Worm (Caenorhabditis elegans): Measurements from ENCODE around the gene eri-12.

eri-12 gene

DNA sequence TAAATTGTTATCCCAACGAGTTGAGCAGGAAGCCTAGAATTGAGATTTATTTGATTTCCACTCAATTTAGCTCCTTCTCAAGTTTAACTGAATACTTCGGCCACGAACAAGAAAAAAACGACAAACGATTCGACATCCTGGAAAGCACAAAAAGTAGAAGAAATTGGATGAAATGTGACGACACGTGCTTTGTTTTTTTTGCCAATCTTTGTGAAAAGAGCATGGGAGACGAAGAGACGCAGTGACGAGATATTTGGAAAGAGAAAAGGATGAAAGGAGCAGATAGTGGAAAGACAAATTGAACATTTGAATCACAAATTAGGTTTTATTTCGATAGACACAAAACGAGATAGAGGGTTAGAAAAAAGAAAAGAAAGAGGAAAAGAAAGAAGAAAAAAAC lies 42.1 kb upstream of the eri-12 start:
- no peak for TF ChIP-seq ceh-43 (GFP tag; optimal IDR thresholded peaks at IDR 0.05)
- TF ChIP-seq zip-8 (tag; optimal IDR thresholded peaks at IDR 0.05) = no peak
- TF ChIP-seq lsy-2 (tag; optimal IDR thresholded peaks at IDR 0.05) = no peak
- TF ChIP-seq ces-1 (GFP tag; optimal IDR thresholded peaks at IDR 0.05) = peak; percentile 72
- no peak for TF ChIP-seq pha-4 (tag; optimal IDR thresholded peaks at IDR 0.05)
- TF ChIP-seq nhr-2 (tag; optimal IDR thresholded peaks at IDR 0.05) = no peak
- TF ChIP-seq drap-1 (GFP tag; optimal IDR thresholded peaks at IDR 0.05) = no peak
- TF ChIP-seq flh-1 (GFP tag; optimal IDR thresholded peaks at IDR 0.05) = no peak
- TF ChIP-seq blmp-1 (tag; optimal IDR thresholded peaks at IDR 0.05) = no peak

DNA sequence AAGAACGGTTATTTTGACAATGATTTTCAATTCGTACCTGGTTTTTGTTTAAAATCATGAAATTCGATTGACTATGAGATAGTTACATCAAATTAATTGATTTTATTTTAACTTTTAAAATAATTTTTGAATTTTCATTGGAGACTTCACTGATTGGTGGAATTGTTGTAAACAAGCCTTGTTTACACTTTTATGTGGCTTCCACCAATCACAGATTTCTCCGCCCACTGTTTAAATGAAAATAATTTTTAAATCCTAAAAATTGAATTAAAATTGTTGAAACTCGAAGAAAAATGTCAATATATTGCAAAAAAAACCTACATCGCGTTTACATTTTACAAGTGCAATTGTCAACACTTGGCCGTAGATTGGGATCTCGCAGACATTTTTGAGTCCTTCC lies 36.1 kb upstream of the eri-12 start:
- TF ChIP-seq ces-1 (GFP tag; optimal IDR thresholded peaks at IDR 0.05) = no peak
- TF ChIP-seq nhr-76 (tag; optimal IDR thresholded peaks at IDR 0.05) = no peak
- TF ChIP-seq pha-4 (tag; optimal IDR thresholded peaks at IDR 0.05) = no peak
- TF ChIP-seq ceh-39 (tag; optimal IDR thresholded peaks at IDR 0.05) = no peak
- TF ChIP-seq lsy-2 (tag; optimal IDR thresholded peaks at IDR 0.05) = no peak
- TF ChIP-seq mls-2 (tag; optimal IDR thresholded peaks at IDR 0.05) = no peak
- TF ChIP-seq M03D4.4 (tag; optimal IDR thresholded peaks at IDR 0.05) = no peak

DNA sequence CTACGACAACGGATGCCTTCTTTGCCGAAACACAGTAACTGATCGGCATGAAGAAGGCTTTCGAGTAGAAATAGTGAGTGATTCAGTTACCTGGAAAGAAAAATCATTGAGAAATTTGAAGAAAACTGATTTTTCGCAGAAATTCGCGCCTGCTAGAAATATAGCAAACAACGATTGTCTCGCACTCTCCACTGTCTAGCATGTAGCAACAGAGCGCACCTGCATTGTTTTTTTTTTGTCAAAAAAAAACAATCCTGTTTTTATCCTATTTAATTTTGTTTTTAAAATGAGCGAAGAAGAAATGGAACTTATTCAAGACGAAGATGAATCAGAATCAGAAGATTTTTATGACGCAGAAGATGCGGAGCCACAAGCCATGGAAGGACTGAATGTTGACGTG lies 35.6 kb upstream of the eri-12 start, which contains the start of the genes ddb-1 and M18.6:
TSS of gene ddb-1 (minus strand) at position 90 of the 400 bp plus-strand sequence.
TSS of gene M18.6 (plus strand) at position 235 of the 400 bp plus-strand sequence.
- no peak for TF ChIP-seq ztf-11 (tag; optimal IDR thresholded peaks at IDR 0.05)
- TF ChIP-seq cnd-1 (tag; optimal IDR thresholded peaks at IDR 0.05) = no peak
- no peak for TF ChIP-seq lin-13 (tag; optimal IDR thresholded peaks at IDR 0.05)
- peak; percentile 24 for TF ChIP-seq ces-1 (GFP tag; optimal IDR thresholded peaks at IDR 0.05)
- TF ChIP-seq ceh-83 (GFP tag; optimal IDR thresholded peaks at IDR 0.05) = no peak
- TF ChIP-seq mep-1 (tag; optimal IDR thresholded peaks at IDR 0.05) = peak; percentile 40
- no peak for TF ChIP-seq mab-5 (tag; optimal IDR thresholded peaks at IDR 0.05)
- no peak for TF ChIP-seq drap-1 (GFP tag; optimal IDR thresholded peaks at IDR 0.05)
- TF ChIP-seq ham-2 (GFP tag; optimal IDR thresholded peaks at IDR 0.05) = peak; percentile 18
- peak; percentile 43 for TF ChIP-seq lsy-2 (tag; optimal IDR thresholded peaks at IDR 0.05)
- no peak for TF ChIP-seq elt-1 (tag; optimal IDR thresholded peaks at IDR 0.05; ENCODE audit: borderline replicate concordance, insufficient read depth)
- no peak for TF ChIP-seq nhr-12 (tag; optimal IDR thresholded peaks at IDR 0.05)
- TF ChIP-seq elt-3 (tag; optimal IDR thresholded peaks at IDR 0.05) = no peak
- TF ChIP-seq nhr-2 (tag; optimal IDR thresholded peaks at IDR 0.05) = no peak
- TF ChIP-seq zip-8 (tag; optimal IDR thresholded peaks at IDR 0.05) = no peak
- peak; percentile 44 for TF ChIP-seq pha-4 (tag; optimal IDR thresholded peaks at IDR 0.05)
- no peak for TF ChIP-seq nhr-76 (tag; optimal IDR thresholded peaks at IDR 0.05)
- TF ChIP-seq mls-2 (tag; optimal IDR thresholded peaks at IDR 0.05) = no peak
- TF ChIP-seq sem-2 (GFP tag; optimal IDR thresholded peaks at IDR 0.05) = no peak

DNA sequence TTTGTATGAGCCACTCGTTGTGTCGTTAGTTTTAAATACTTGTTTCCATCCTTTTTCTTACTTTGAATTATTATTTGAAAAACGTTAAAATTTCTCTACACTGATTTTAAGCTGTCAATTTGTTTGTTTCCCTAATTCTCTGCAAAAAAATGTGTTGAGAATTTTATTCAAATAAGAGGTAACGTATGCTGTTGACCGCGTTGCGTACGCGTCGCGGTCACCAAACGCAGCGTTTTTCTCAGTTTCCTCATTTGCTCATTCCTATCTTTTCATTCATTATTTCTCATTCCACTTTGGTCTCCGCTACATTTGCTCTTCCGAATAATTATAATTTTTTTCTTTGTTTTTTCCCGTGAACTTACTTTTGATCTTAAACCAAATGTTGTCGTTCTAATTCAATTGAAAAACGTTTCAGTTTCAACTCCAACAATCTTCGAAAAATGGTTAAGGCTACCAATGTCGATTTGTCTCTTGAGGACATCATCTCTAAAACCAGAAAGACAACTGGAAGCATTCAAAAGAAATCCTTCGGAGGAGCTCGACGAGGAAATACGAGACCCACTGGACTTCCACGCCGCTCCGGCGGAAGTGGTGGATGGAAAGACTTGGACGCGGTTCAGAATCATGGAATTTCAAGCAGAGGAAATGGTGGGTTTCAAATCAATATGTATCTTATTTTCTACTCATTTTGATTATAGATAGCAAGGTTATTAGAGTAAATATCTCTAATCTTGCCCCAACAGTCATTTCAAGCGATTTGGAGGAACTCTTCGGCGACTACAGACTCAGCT lies 33.6 kb upstream of the eri-12 start, which contains the start of gene aly-3:
TSS of gene aly-3 (plus strand) at position 409 of the 791 bp plus-strand sequence.
- no peak for TF ChIP-seq M03D4.4 (tag; optimal IDR thresholded peaks at IDR 0.05)
- TF ChIP-seq mep-1 (tag; optimal IDR thresholded peaks at IDR 0.05) = peak; percentile 43
- no peak for TF ChIP-seq sptf-1 (tag; optimal IDR thresholded peaks at IDR 0.05)
- TF ChIP-seq ceh-39 (tag; optimal IDR thresholded peaks at IDR 0.05) = peak; percentile 49
- TF ChIP-seq zip-8 (tag; optimal IDR thresholded peaks at IDR 0.05) = no peak
- TF ChIP-seq ces-1 (GFP tag; optimal IDR thresholded peaks at IDR 0.05) = peak; percentile 53
- TF ChIP-seq unc-120 (tag; optimal IDR thresholded peaks at IDR 0.05; ENCODE audit: poor library complexity, severe bottlenecking) = peak; percentile 57

DNA sequence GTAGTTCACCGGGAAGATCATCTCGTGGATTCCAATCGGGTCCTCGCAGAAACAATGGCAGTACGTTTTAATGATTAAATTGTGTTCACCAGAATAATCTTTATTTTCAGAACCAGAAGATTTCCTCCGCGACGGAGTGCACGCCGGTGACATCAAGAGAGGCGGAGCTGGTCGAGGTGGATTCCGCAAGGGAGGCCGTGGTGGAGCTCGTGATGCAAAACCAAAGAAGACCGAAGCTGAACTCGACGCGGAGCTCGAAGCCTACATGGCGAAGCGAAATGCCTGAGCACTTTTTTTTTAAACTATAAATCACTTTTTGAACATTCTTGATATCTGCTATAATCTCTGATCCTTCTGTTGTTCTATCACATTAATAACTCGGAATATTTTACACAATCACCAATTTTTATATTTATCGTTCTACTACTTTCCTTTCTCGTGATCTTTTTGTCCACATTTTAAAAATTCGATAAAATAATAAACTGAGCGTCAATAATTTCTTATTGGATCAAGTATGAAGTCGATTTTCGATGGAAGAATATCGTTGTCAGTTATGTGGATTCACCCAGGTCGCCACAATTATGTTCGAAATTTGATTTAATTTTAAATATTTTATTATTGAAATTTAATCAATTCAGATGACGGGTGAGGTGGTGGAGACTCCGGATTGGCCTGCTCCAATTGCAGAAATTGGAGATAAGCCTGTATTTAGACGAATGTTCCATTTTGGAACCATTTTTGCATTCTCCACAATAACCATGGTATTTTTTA lies 32.1 kb upstream of the eri-12 start, which contains the start of gene dhhc-6:
TSS of gene dhhc-6 (plus strand) at position 639 of the 771 bp plus-strand sequence.
- TF ChIP-seq nhr-12 (tag; optimal IDR thresholded peaks at IDR 0.05) = no peak
- TF ChIP-seq ztf-11 (tag; optimal IDR thresholded peaks at IDR 0.05) = no peak
- TF ChIP-seq nhr-2 (tag; optimal IDR thresholded peaks at IDR 0.05) = no peak
- no peak for TF ChIP-seq M03D4.4 (tag; optimal IDR thresholded peaks at IDR 0.05)
- no peak for TF ChIP-seq elt-3 (tag; optimal IDR thresholded peaks at IDR 0.05)
- TF ChIP-seq snpc-4 (tag; optimal IDR thresholded peaks at IDR 0.05) = no peak
- no peak for TF ChIP-seq nhr-28 (tag; optimal IDR thresholded peaks at IDR 0.05)
- no peak for TF ChIP-seq cnd-1 (tag; optimal IDR thresholded peaks at IDR 0.05)
- TF ChIP-seq bed-3 (GFP tag; optimal IDR thresholded peaks at IDR 0.05) = no peak
- no peak for TF ChIP-seq mab-5 (tag; optimal IDR thresholded peaks at IDR 0.05)
- no peak for TF ChIP-seq mls-2 (tag; optimal IDR thresholded peaks at IDR 0.05)
- TF ChIP-seq unc-120 (tag; optimal IDR thresholded peaks at IDR 0.05; ENCODE audit: poor library complexity, severe bottlenecking) = no peak
- TF ChIP-seq mep-1 (tag; optimal IDR thresholded peaks at IDR 0.05) = no peak
- no peak for TF ChIP-seq ces-1 (GFP tag; optimal IDR thresholded peaks at IDR 0.05)

Measured in whole organism, mixed stage, embryonic.